Worm (Caenorhabditis elegans) whole organism, late embryonic: ENCODE measurements around the gene epg-6.

Experiments used
- C38D4.7 ChIP-seq: fragments of 200-800 bp; sonication (Bioruptor generic); optimal IDR thresholded peaks from 2 replicates; lab custom pipeline; 2018; ENCODE audit warnings: mild to moderate bottlenecking, missing genetic modification characterization, moderate library complexity, missing compliant biosample characterization
- odd-2 ChIP-seq: sonication (generic microtip); optimal IDR thresholded peaks from 2 replicates; lab custom pipeline; 2017; ENCODE audit warnings: antibody characterized with exemption, mild to moderate bottlenecking, missing genetic modification characterization, missing compliant biosample characterization

DNA sequence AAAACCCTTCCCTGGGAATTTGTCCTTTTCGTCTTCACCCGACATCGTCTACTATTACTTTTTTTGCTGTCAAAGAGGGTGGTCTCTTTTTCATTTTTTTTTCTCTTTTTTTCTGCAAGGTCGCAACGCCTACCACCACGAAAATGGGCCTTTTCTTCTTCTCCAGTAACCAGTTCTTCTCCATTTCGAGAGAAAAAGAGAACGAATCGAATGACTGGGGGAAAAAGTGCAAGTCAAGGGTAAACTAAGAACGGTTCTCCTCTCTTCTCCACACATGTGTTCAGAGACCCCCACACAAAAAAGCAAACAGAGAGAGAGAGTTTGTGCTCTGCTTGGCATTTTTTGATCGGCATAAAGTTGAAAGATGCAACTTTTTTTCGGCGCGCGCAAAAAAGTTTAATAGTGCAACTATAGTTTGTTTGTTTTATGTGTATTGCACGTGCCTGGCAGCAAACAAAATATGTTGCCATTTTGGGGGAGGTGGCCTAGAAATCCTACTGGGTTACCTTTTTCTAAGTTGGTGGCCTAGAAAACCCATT, 36.6 kb upstream of the epg-6 start:
- TF ChIP-seq odd-2 (tag; lab: Kevin White, UChicago) (no peak), C38D4.7 (GFP tag; lab: Kevin White, UChicago) (no peak)
